Worm (Caenorhabditis elegans) whole organism, midembryonic: ENCODE measurements around the gene F13E9.5.

ENCODE experiments used
- T22C8.4 ChIP-seq: fragments of 200-800 bp; sonication (Bioruptor generic); IDR thresholded peaks from 2 replicates; pipeline ENCODE4 v1.3.6; 2022; ENCODE audit warnings: missing genetic modification characterization, missing compliant biosample characterization
- cog-1 ChIP-seq: sonication (generic microtip); optimal IDR thresholded peaks from 2 replicates; lab custom pipeline; 2016; ENCODE audit warnings: missing genetic modification characterization, missing compliant biosample characterization
- klf-2 ChIP-seq: fragments of 200-800 bp; sonication (Bioruptor generic); conservative IDR thresholded peaks from 2 replicates; pipeline ENCODE4 v1.3.6; 2022; ENCODE audit warnings: missing genetic modification reagents, missing genetic modification characterization, missing compliant biosample characterization
- ztf-23 ChIP-seq: fragments of 200-800 bp; sonication (Bioruptor generic); IDR thresholded peaks from 2 replicates; pipeline ENCODE4 v1.3.6; 2022; ENCODE audit warnings: missing genetic modification reagents, missing genetic modification characterization, missing compliant biosample characterization
- ztf-29 ChIP-seq: fragments of 200-800 bp; sonication (Bioruptor generic); IDR thresholded peaks from 2 replicates; pipeline ENCODE4 v1.3.6; 2022; ENCODE audit warnings: missing genetic modification reagents, missing genetic modification characterization, missing compliant biosample characterization

DNA sequence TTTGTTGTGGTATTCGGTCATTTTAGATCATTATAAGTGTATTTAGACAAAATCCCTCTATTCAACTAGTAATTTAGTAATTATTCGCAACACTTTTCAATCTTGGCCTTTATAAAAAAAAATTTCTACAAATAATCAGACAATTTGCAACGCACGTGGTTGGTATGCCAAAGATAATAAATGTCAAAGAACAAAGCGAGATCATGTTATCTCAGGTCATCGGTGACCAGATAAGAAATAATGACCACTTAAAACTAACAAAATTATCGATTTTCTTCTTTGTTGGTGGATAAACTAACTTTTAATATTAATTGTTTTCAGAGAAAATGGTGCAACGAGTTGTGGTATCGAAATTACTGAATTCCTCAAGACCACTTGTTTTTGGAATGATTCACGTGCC lies 2.9 kb downstream of the F13E9.5 start, which contains the start of gene F13E9.13:
- TF ChIP-seq cog-1 (tag; lab: Kevin White, UChicago) (no peak), ztf-23 (GFP tag; lab: Robert Waterston, UW) (no peak), klf-2 (GFP tag; lab: Robert Waterston, UW) (no peak), T22C8.4 (GFP tag; lab: Robert Waterston, UW) (no peak), ztf-29 (GFP tag; lab: Robert Waterston, UW) (no peak)
